Fruit fly (Drosophila melanogaster) whole organism, embryonic: ENCODE data around the gene CG11980.

Source experiments
- ATbp ChIP-seq: fragments of 200-800 bp; sonication (Bioruptor generic); optimal IDR thresholded peaks from 2 replicates; lab custom pipeline; 2017; ENCODE audit warnings: missing biosample characterization, mild to moderate bottlenecking, missing genetic modification characterization, missing genetic modification reagents
- BEAF-32 ChIP-seq: fragments of 200-800 bp; sonication (Bioruptor generic); optimal IDR thresholded peaks from 3 replicates; lab custom pipeline; 2017; ENCODE audit warnings: missing biosample characterization, missing genetic modification characterization, mild to moderate bottlenecking, moderate library complexity, missing genetic modification reagents
- Bteb2 ChIP-seq: fragments of 200-800 bp; sonication (Bioruptor generic); optimal IDR thresholded peaks from 2 replicates; lab custom pipeline; 2016; ENCODE audit warnings: missing biosample characterization, missing genetic modification characterization
- CG12071 ChIP-seq: fragments of 200-800 bp; sonication (Bioruptor generic); optimal IDR thresholded peaks from 3 replicates; lab custom pipeline; 2018; ENCODE audit warnings: missing biosample characterization, mild to moderate bottlenecking, missing genetic modification characterization
- CG12104 ChIP-seq: fragments of 200-800 bp; sonication (Bioruptor generic); optimal IDR thresholded peaks from 3 replicates; lab custom pipeline; 2016; ENCODE audit warnings: missing biosample characterization, missing genetic modification characterization
- CG12391 ChIP-seq: fragments of 200-800 bp; sonication (Bioruptor generic); optimal IDR thresholded peaks from 3 replicates; lab custom pipeline; 2018; ENCODE audit warnings: missing biosample characterization, mild to moderate bottlenecking, missing genetic modification characterization, moderate library complexity
- CG15073 ChIP-seq: fragments of 200-800 bp; sonication (Bioruptor generic); optimal IDR thresholded peaks from 2 replicates; lab custom pipeline; 2016; ENCODE audit warnings: missing biosample characterization, missing genetic modification characterization
- CG1603 ChIP-seq: fragments of 200-800 bp; sonication (Bioruptor generic); optimal IDR thresholded peaks from 2 replicates; lab custom pipeline; 2019; ENCODE audit warnings: missing biosample characterization, mild to moderate bottlenecking, missing genetic modification characterization, moderate library complexity
- CG17186 ChIP-seq: fragments of 200-800 bp; sonication (Bioruptor generic); optimal IDR thresholded peaks from 3 replicates; lab custom pipeline; 2017; ENCODE audit warnings: missing biosample characterization, missing genetic modification reagents, missing genetic modification characterization
- CG2120 ChIP-seq: fragments of 200-800 bp; sonication (Bioruptor generic); optimal IDR thresholded peaks from 3 replicates; lab custom pipeline; 2016; ENCODE audit warnings: missing biosample characterization, missing genetic modification characterization
- CG2202 ChIP-seq: fragments of 200-800 bp; sonication (Bioruptor generic); optimal IDR thresholded peaks from 2 replicates; lab custom pipeline; 2018; ENCODE audit warnings: missing biosample characterization, mild to moderate bottlenecking, missing genetic modification characterization
- CG3163 ChIP-seq: fragments of 200-800 bp; sonication (Bioruptor generic); optimal IDR thresholded peaks from 3 replicates; lab custom pipeline; 2016; ENCODE audit warnings: missing biosample characterization, missing genetic modification characterization
- CG4328 ChIP-seq: fragments of 200-800 bp; sonication (Bioruptor generic); optimal IDR thresholded peaks from 3 replicates; lab custom pipeline; 2017; ENCODE audit warnings: missing biosample characterization, missing genetic modification reagents, missing genetic modification characterization
- CG5180 ChIP-seq: fragments of 200-800 bp; sonication (Bioruptor generic); optimal IDR thresholded peaks from 3 replicates; lab custom pipeline; 2017; ENCODE audit warnings: missing biosample characterization, missing genetic modification characterization, mild to moderate bottlenecking, moderate library complexity, missing genetic modification reagents
- CG7372 ChIP-seq: fragments of 200-800 bp; sonication (Bioruptor generic); IDR thresholded peaks from 2 replicates; pipeline ENCODE4 v1.3.6; 2022; ENCODE audit warnings: missing biosample characterization, missing genetic modification characterization
- CG9437 ChIP-seq: fragments of 200-800 bp; sonication (Bioruptor generic); optimal IDR thresholded peaks from 2 replicates; lab custom pipeline; 2018; ENCODE audit warnings: missing biosample characterization, mild to moderate bottlenecking, missing genetic modification characterization
- CG9817 ChIP-seq: fragments of 200-800 bp; sonication (Bioruptor generic); optimal IDR thresholded peaks from 2 replicates; lab custom pipeline; 2018; ENCODE audit warnings: missing biosample characterization, mild to moderate bottlenecking, missing genetic modification characterization, moderate library complexity
- CG9932 ChIP-seq: fragments of 200-800 bp; sonication (Bioruptor generic); IDR thresholded peaks from 2 replicates; pipeline ENCODE4 v1.3.6; 2022; ENCODE audit warnings: missing biosample characterization, missing genetic modification characterization
- Dad ChIP-seq: fragments of 200-800 bp; sonication (Bioruptor generic); optimal IDR thresholded peaks from 3 replicates; lab custom pipeline; 2016; ENCODE audit warnings: missing biosample characterization, missing genetic modification characterization
- Doc2 ChIP-seq: fragments of 200-800 bp; sonication (Bioruptor generic); IDR thresholded peaks from 2 replicates; pipeline ENCODE4 v1.3.6; 2022; ENCODE audit warnings: missing biosample characterization, missing genetic modification characterization
- GATAe ChIP-seq: fragments of 200-800 bp; sonication (Bioruptor generic); conservative IDR thresholded peaks from 2 replicates; pipeline ENCODE4 v1.3.6; 2022; ENCODE audit warnings: missing biosample characterization, missing genetic modification characterization
- HmgZ ChIP-seq: fragments of 200-800 bp; sonication (Bioruptor generic); optimal IDR thresholded peaks from 2 replicates; lab custom pipeline; 2018; ENCODE audit warnings: missing biosample characterization, mild to moderate bottlenecking, missing genetic modification characterization
- Hmx ChIP-seq: fragments of 200-800 bp; sonication (Bioruptor generic); optimal IDR thresholded peaks from 2 replicates; lab custom pipeline; 2016; ENCODE audit warnings: missing biosample characterization, missing genetic modification characterization
- Hr39 ChIP-seq: fragments of >200 bp; optimal IDR thresholded peaks from 2 replicates; lab custom pipeline; 2017
- MTF-1 ChIP-seq: fragments of 200-800 bp; sonication (Bioruptor generic); optimal IDR thresholded peaks from 2 replicates; lab custom pipeline; 2018; ENCODE audit warnings: missing biosample characterization, mild to moderate bottlenecking, missing genetic modification characterization, borderline replicate concordance
- Mad ChIP-seq: fragments of 200-800 bp; sonication (Bioruptor generic); optimal IDR thresholded peaks from 2 replicates; lab custom pipeline; 2016; ENCODE audit warnings: missing biosample characterization, missing genetic modification characterization
- Mrtf ChIP-seq: fragments of 200-800 bp; sonication (Bioruptor generic); IDR thresholded peaks from 3 replicates; pipeline ENCODE4 v1.3.6; 2022; ENCODE audit warnings: missing biosample characterization, missing genetic modification characterization
- Myb ChIP-seq: fragments of 200-800 bp; sonication (Bioruptor generic); optimal IDR thresholded peaks from 2 replicates; lab custom pipeline; 2016; ENCODE audit warnings: missing biosample characterization, missing genetic modification characterization
- Oaz ChIP-seq: fragments of 200-800 bp; sonication (Bioruptor generic); IDR thresholded peaks from 2 replicates; pipeline ENCODE4 v1.3.6; 2022; ENCODE audit warnings: missing biosample characterization, missing genetic modification characterization
- Opbp ChIP-seq: fragments of 200-800 bp; sonication (Bioruptor generic); IDR thresholded peaks from 3 replicates; pipeline ENCODE4 v1.3.6; 2022; ENCODE audit warnings: missing biosample characterization, missing genetic modification characterization; ENCODE audit not compliant: partially characterized antibody
- Rfx ChIP-seq: fragments of 200-800 bp; sonication (Bioruptor generic); IDR thresholded peaks from 2 replicates; pipeline ENCODE4 v1.3.6; 2022; ENCODE audit warnings: missing biosample characterization, missing genetic modification characterization
- Spps ChIP-seq: fragments of 200-800 bp; sonication (Bioruptor generic); optimal IDR thresholded peaks from 2 replicates; lab custom pipeline; 2018; ENCODE audit warnings: missing biosample characterization, mild to moderate bottlenecking, missing genetic modification characterization
- Usf ChIP-seq: fragments of 200-800 bp; sonication (Bioruptor generic); optimal IDR thresholded peaks from 2 replicates; lab custom pipeline; 2017; ENCODE audit warnings: missing genotype, missing biosample characterization, missing genetic modification characterization
- aop ChIP-seq: fragments of 200-800 bp; sonication (Bioruptor generic); IDR thresholded peaks from 2 replicates; pipeline ENCODE4 v1.3.6; 2022; ENCODE audit warnings: missing biosample characterization, missing genetic modification characterization
- caup ChIP-seq: fragments of 200-800 bp; sonication (Bioruptor generic); optimal IDR thresholded peaks from 3 replicates; lab custom pipeline; 2017; ENCODE audit warnings: missing biosample characterization, mild to moderate bottlenecking, missing genetic modification characterization, moderate library complexity; ENCODE audit not compliant: severe bottlenecking
- chm ChIP-seq: fragments of 200-800 bp; sonication (Bioruptor generic); IDR thresholded peaks from 2 replicates; pipeline ENCODE4 v1.3.6; 2022; ENCODE audit warnings: missing biosample characterization, missing genetic modification characterization
- corto ChIP-seq: fragments of 200-800 bp; sonication (Bioruptor generic); optimal IDR thresholded peaks from 2 replicates; lab custom pipeline; 2016; ENCODE audit warnings: missing biosample characterization, mild to moderate bottlenecking, missing genetic modification characterization, moderate library complexity
- crc ChIP-seq: fragments of 200-800 bp; sonication (Bioruptor generic); optimal IDR thresholded peaks from 2 replicates; lab custom pipeline; 2016; ENCODE audit warnings: missing biosample characterization, missing genetic modification characterization
- disco-r ChIP-seq: fragments of 200-800 bp; sonication (Bioruptor generic); optimal IDR thresholded peaks from 2 replicates; lab custom pipeline; 2016; ENCODE audit warnings: missing biosample characterization, missing genetic modification characterization
- dm ChIP-seq: fragments of 200-800 bp; sonication (Bioruptor generic); optimal IDR thresholded peaks from 3 replicates; lab custom pipeline; 2016; ENCODE audit warnings: missing biosample characterization, missing genetic modification characterization
- exex ChIP-seq: fragments of 200-800 bp; sonication (Bioruptor generic); optimal IDR thresholded peaks from 4 replicates; lab custom pipeline; 2018; ENCODE audit warnings: missing biosample characterization, mild to moderate bottlenecking, missing genetic modification characterization, moderate library complexity
- lola ChIP-seq, 3 experiments: fragments of >200 bp in 2 of 3; fragments of 200-800 bp in 1 of 3; sonication (Bioruptor generic) in 1 of 3; optimal IDR thresholded peaks; 2 replicates each; lab custom pipeline; 2017 to 2019; ENCODE audit warnings: missing biosample characterization in 3 of 3, missing genetic modification characterization in 3 of 3, mild to moderate bottlenecking in 1 of 3, moderate library complexity in 1 of 3
- nmo ChIP-seq: fragments of 200-800 bp; sonication (Bioruptor generic); optimal IDR thresholded peaks from 2 replicates; lab custom pipeline; 2018; ENCODE audit warnings: missing biosample characterization, mild to moderate bottlenecking, missing genetic modification characterization, moderate library complexity
- phol ChIP-seq: fragments of 200-800 bp; sonication (Bioruptor generic); optimal IDR thresholded peaks from 3 replicates; lab custom pipeline; 2018; ENCODE audit warnings: missing biosample characterization, mild to moderate bottlenecking, missing genetic modification characterization, moderate library complexity
- prd ChIP-seq, 3 experiments: fragments of >200 bp in 2 of 3; fragments of 200-800 bp in 1 of 3; sonication (Bioruptor generic) in 1 of 3; optimal IDR thresholded peaks in 2 of 3; IDR thresholded peaks in 1 of 3; 2 replicates in 2 of 3; 3 replicates in 1 of 3; pipeline versions ENCODE4 v1.3.6 to Lab custom; 2017 to 2022; ENCODE audit warnings: missing biosample characterization in 1 of 3, missing genetic modification characterization in 1 of 3
- slou ChIP-seq: fragments of 200-800 bp; sonication (Bioruptor generic); optimal IDR thresholded peaks from 3 replicates; lab custom pipeline; 2016; ENCODE audit warnings: missing biosample characterization, missing genetic modification characterization
- sr ChIP-seq: fragments of 200-800 bp; sonication (Bioruptor generic); IDR thresholded peaks from 3 replicates; pipeline ENCODE4 v1.3.6; 2022; ENCODE audit warnings: missing biosample characterization, missing genetic modification characterization
- vnd ChIP-seq: fragments of 200-800 bp; sonication (Bioruptor generic); IDR thresholded peaks from 3 replicates; pipeline ENCODE4 v1.3.6; 2022; ENCODE audit warnings: missing biosample characterization, missing genetic modification characterization; ENCODE audit not compliant: partially characterized antibody
- wdn ChIP-seq: fragments of 200-800 bp; sonication (Bioruptor generic); IDR thresholded peaks from 2 replicates; pipeline ENCODE4 v1.3.6; 2022; ENCODE audit warnings: missing biosample characterization, missing genetic modification characterization

The CG11980 gene

DNA sequence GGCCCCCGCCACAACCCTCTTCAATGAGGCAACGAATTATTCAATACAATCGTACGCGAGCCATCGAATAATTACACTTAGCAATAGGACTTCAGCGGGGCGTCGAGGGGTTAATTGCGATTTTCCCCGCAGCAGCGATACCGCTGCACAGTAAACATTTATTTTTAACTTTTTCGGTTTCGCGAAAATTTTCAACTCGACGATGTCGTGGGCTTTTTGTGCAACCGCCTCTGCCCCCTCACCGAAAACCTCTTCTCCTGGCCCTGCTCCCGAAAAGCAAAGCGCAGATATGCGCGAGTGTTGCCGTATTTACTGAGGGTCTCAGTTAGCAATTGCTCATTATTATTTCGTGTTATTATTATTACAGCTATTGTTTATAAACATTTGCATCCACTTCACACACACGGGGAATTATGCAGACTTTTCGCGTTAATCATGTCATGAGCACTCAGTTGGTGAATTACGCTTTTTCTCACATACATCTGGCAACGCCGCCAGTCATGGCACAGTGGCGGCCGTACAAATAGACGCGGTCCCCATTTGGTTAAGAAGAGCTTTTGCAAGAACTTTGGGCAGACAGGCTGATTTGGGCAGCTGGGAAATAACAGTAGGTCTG is 10.1 kb downstream of the CG11980 start (continued):
- TF ChIP-seq Bteb2 (GFP tag; lab: Kevin White, UChicago): peak; percentile 60
- peak; percentile 73 for TF ChIP-seq CG2120
- TF ChIP-seq CG12391 (tag; lab: Kevin White, UChicago): peak; percentile 42
- TF ChIP-seq Doc2: no peak
- TF ChIP-seq CG15073 (GFP tag; lab: Kevin White, UChicago): peak; percentile 96
- no peak for TF ChIP-seq Hmx (GFP tag; lab: Kevin White, UChicago)
- TF ChIP-seq Usf (GFP tag; lab: Kevin White, UChicago): no peak
- TF ChIP-seq CG1603 (tag; lab: Kevin White, UChicago): peak; percentile 70
- peak; percentile 47 for TF ChIP-seq phol (tag; lab: Kevin White, UChicago)
- peak; percentile 53 for TF ChIP-seq CG12104 (GFP tag; lab: Kevin White, UChicago)
- 0 out of 3 replicates have a peak, but pooled peaks have one; percentile 45 for TF ChIP-seq Opbp (GFP tag; lab: Robert Waterston, UW)
- TF ChIP-seq corto (GFP tag; lab: Kevin White, UChicago): peak; percentile 45
- peak; percentile 76 for TF ChIP-seq HmgZ (tag; lab: Kevin White, UChicago)
- TF ChIP-seq CG12071 (GFP tag; lab: Kevin White, UChicago): no peak
- peak; percentile 45 for TF ChIP-seq disco-r (GFP tag; lab: Kevin White, UChicago)
- no peak; the same call in 1 of the 2 replicates for TF ChIP-seq Oaz
- TF ChIP-seq Mad (GFP tag; lab: Kevin White, UChicago): peak; percentile 66
- no peak for TF ChIP-seq wdn (GFP tag; lab: Robert Waterston, UW)
- 0 out of 3 replicates have a peak, but pooled peaks have one; percentile 20 for TF ChIP-seq Mrtf (GFP tag; lab: Robert Waterston, UW)
- no peak for TF ChIP-seq Hr39 (lab: Kevin White, UChicago)
- peak; percentile 28 for TF ChIP-seq CG9817 (tag; lab: Kevin White, UChicago)
- no peak for TF ChIP-seq CG5180 (GFP tag; lab: Kevin White, UChicago)
- peak; percentile 34; the same call in 1 of the 2 replicates for TF ChIP-seq CG7372 (GFP tag; lab: Robert Waterston, UW)
- TF ChIP-seq CG2202 (tag; lab: Kevin White, UChicago): peak; percentile 9
- peak; percentile 34 for TF ChIP-seq crc (GFP tag; lab: Kevin White, UChicago)
- TF ChIP-seq prd (optimal IDR thresholded peaks at IDR 0.05; lab: Kevin White, UChicago): no peak
- TF ChIP-seq prd (GFP tag; IDR thresholded peaks at IDR 0.05; lab: Robert Waterston, UW): peak; percentile 37; the same call in 1 of the 3 replicates
- TF ChIP-seq MTF-1: peak; percentile 1
- TF ChIP-seq CG17186 (GFP tag; lab: Kevin White, UChicago): peak; percentile 35
- no peak for TF ChIP-seq Spps
- TF ChIP-seq slou (GFP tag; lab: Kevin White, UChicago): no peak
- TF ChIP-seq GATAe (GFP tag; lab: Robert Waterston, UW): no peak
- TF ChIP-seq BEAF-32 (GFP tag; lab: Kevin White, UChicago): peak; percentile 31
- TF ChIP-seq CG9437: peak; percentile 35
- TF ChIP-seq CG4328 (GFP tag; lab: Kevin White, UChicago): peak; percentile 12
- peak; percentile 50 for TF ChIP-seq dm (GFP tag; lab: Kevin White, UChicago)
- TF ChIP-seq exex (tag; lab: Kevin White, UChicago): no peak
- peak in 1 of 3 experiments; percentile 32 for TF ChIP-seq lola (GFP tag; optimal IDR thresholded peaks at IDR 0.05; lab: Kevin White, UChicago)
- peak; percentile 57; the same call in 1 of the 2 replicates for TF ChIP-seq chm
- no peak for TF ChIP-seq aop (GFP tag; lab: Robert Waterston, UW)
- peak; percentile 45 for TF ChIP-seq nmo (GFP tag; lab: Kevin White, UChicago)
- TF ChIP-seq CG3163 (GFP tag; lab: Kevin White, UChicago): peak; percentile 56
- no peak for TF ChIP-seq vnd (GFP tag; lab: Robert Waterston, UW)
- TF ChIP-seq sr (GFP tag; lab: Robert Waterston, UW): 0 out of 3 replicates have a peak, but pooled peaks have one; percentile 53
- TF ChIP-seq Dad: peak; percentile 27
- TF ChIP-seq Rfx (GFP tag; lab: Robert Waterston, UW): peak; percentile 56
- TF ChIP-seq Myb (GFP tag; lab: Kevin White, UChicago): peak; percentile 55
- TF ChIP-seq CG9932 (GFP tag; lab: Robert Waterston, UW): peak; percentile 58
- no peak for TF ChIP-seq ATbp (GFP tag; lab: Kevin White, UChicago)
- peak; percentile 31 for TF ChIP-seq caup
